Worm (Caenorhabditis elegans) whole organism, young adult: ENCODE measurements around the gene T22D1.3.

ENCODE experiments used
- F33H1.4 ChIP-seq: fragments of 200-800 bp; sonication (Bioruptor generic); IDR thresholded peaks from 2 replicates; pipeline ENCODE4 v1.3.6; 2022; ENCODE audit warnings: missing genetic modification reagents, missing genetic modification characterization, missing compliant biosample characterization
- ama-1 ChIP-seq, 3 experiments: fragments of 150-350 bp in 1 of 3; sonication (generic microtip) in 2 of 3; optimal IDR thresholded peaks; 2 replicates each; lab custom pipeline; 2014 to 2018; ENCODE audit warnings: missing biosample characterization in 2 of 3, missing genetic modification characterization in 2 of 3, missing genetic modification reagents in 2 of 3
- attf-6 ChIP-seq: fragments of 200-800 bp; sonication (Bioruptor generic); IDR thresholded peaks from 2 replicates; pipeline ENCODE4 v1.3.6; 2022; ENCODE audit warnings: missing genetic modification reagents, missing genetic modification characterization, missing compliant biosample characterization
- hlh-26 ChIP-seq: fragments of 200-800 bp; sonication (Bioruptor generic); conservative IDR thresholded peaks from 2 replicates; pipeline ENCODE4 v1.3.6; 2022; ENCODE audit warnings: missing genetic modification reagents, missing genetic modification characterization, missing compliant biosample characterization
- hmg-20 ChIP-seq: fragments of 200-800 bp; sonication (Bioruptor generic); IDR thresholded peaks from 2 replicates; pipeline ENCODE4 v1.3.6; 2022; ENCODE audit warnings: missing genetic modification reagents, missing genetic modification characterization, missing compliant biosample characterization
- mcd-1 ChIP-seq: fragments of 200-800 bp; sonication (Bioruptor generic); IDR thresholded peaks from 2 replicates; pipeline ENCODE4 v1.3.6; 2022; ENCODE audit warnings: missing genetic modification reagents, missing genetic modification characterization, missing compliant biosample characterization
- nhr-80 ChIP-seq: sonication (generic microtip); optimal IDR thresholded peaks from 2 replicates; lab custom pipeline; 2016; ENCODE audit warnings: missing genetic modification characterization, missing compliant biosample characterization
- pha-4 ChIP-seq: fragments of 150-350 bp; sonication (generic microtip); optimal IDR thresholded peaks from 2 replicates; lab custom pipeline; 2014; ENCODE audit warnings: missing biosample characterization, missing genetic modification reagents, missing genetic modification characterization
- tbx-9 ChIP-seq: sonication (generic microtip); optimal IDR thresholded peaks from 2 replicates; lab custom pipeline; 2016; ENCODE audit warnings: borderline replicate concordance, missing genetic modification characterization, inconsistent platforms, missing compliant biosample characterization

- TF ChIP-seq attf-6 (GFP tag; lab: Robert Waterston, UW) (no peak), hlh-26 (GFP tag; lab: Robert Waterston, UW) (no peak), ama-1 (optimal IDR thresholded peaks at IDR 0.05; lab: Kevin White, UChicago) (no peak), ama-1 (GFP tag; optimal IDR thresholded peaks at IDR 0.05; lab: Kevin White, UChicago) (no peak), F33H1.4 (GFP tag; lab: Robert Waterston, UW) (no peak), hmg-20 (GFP tag; lab: Robert Waterston, UW) (no peak), nhr-80 (peak; percentile 81), mcd-1 (GFP tag; lab: Robert Waterston, UW) (no peak), tbx-9 (tag; lab: Kevin White, UChicago) (no peak), pha-4 (no peak)
Measured at ce11 chrIV:6880415-6880814, 32.9 kb upstream of the T22D1.3 start.
